Fruit fly (Drosophila melanogaster) whole organism, prepupa: ENCODE data around the gene gw.

Source experiments
- Blimp-1 ChIP-seq: fragments of 200-800 bp; sonication (Bioruptor generic); optimal IDR thresholded peaks from 3 replicates; lab custom pipeline; 2017; ENCODE audit warnings: missing biosample characterization, missing genetic modification characterization, mild to moderate bottlenecking, moderate library complexity, missing genetic modification reagents
- CG6792 ChIP-seq: fragments of 200-800 bp; sonication (Bioruptor generic); optimal IDR thresholded peaks from 3 replicates; lab custom pipeline; 2016; ENCODE audit warnings: missing biosample characterization, missing genetic modification characterization
- CG7368 ChIP-seq: fragments of 200-800 bp; sonication (Bioruptor generic); optimal IDR thresholded peaks from 3 replicates; lab custom pipeline; 2016; ENCODE audit warnings: missing biosample characterization, missing genetic modification characterization
- OdsH ChIP-seq: fragments of 200-800 bp; sonication (Bioruptor generic); optimal IDR thresholded peaks from 3 replicates; lab custom pipeline; 2016; ENCODE audit warnings: missing biosample characterization, missing genetic modification characterization

DNA sequence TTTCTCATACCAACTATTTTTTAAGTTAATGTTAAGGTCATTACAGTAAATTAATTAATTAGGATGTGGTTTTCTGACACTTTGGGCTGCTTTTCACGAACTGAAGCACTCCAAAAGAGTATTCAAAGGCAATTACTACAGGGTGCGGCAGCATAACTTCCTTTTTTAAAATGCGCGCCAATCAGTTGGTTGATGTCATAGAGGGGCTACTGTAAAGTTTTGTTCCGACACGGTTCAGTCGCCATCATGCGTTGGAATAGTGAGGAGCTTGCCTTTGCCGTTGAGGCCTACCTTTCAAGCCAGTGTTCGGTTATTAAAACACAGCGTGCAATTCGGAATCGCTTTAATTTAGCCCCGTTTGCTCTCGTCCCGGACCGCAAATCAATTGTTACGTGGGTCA lies 13.0 kb downstream of the gw start:
- TF ChIP-seq CG7368 (GFP tag; lab: Kevin White, UChicago) (no peak), Blimp-1 (GFP tag; lab: Kevin White, UChicago) (no peak), OdsH (no peak), CG6792 (GFP tag; lab: Kevin White, UChicago) (no peak)
